Fruit fly (Drosophila melanogaster): ENCODE data around the gene dysc.

The dysc gene

DNA sequence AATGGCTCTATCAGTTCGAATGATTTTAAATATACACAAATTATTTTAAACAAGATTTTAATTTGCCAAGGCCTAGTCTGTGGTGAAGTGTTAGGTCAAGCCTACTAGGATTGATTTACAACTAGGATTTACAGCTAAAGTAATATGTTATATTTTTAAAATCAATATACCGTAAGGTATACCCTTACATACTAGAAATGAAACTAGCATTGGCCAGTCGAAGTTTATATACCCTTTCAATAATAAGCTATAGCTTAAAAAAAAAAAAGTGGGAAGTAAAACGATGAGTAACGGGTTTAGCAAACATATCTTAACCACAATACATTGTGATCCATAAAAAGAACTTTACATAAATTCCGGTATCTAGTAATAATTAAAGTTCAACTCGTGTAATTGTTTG, 60.1 kb downstream of the dysc start, which contains the start of gene CG8750:
TSS of gene CG8750 (minus strand) at position 101 of the 400 bp plus-strand sequence.
- TF ChIP-seq Ets98B (GFP tag; IDR thresholded peaks at IDR 0.05): no peak
- TF ChIP-seq CG13204 (GFP tag; optimal IDR thresholded peaks at IDR 0.05): no peak
- no peak for TF ChIP-seq CG4496 (GFP tag; IDR thresholded peaks at IDR 0.05)
- no peak for TF ChIP-seq EcR (GFP tag; optimal IDR thresholded peaks at IDR 0.05)
- TF ChIP-seq gl (tag; optimal IDR thresholded peaks at IDR 0.05): no peak
- TF ChIP-seq CG9948 (tag; optimal IDR thresholded peaks at IDR 0.05): no peak
- no peak for TF ChIP-seq CG15710 (tag; optimal IDR thresholded peaks at IDR 0.05)
- TF ChIP-seq CG12605 (GFP tag; IDR thresholded peaks at IDR 0.05): no peak
- TF ChIP-seq CG14655 (GFP tag; optimal IDR thresholded peaks at IDR 0.05): no peak
- TF ChIP-seq CG17806 (tag; optimal IDR thresholded peaks at IDR 0.05): no peak
- no peak for TF ChIP-seq Snoo (tag; optimal IDR thresholded peaks at IDR 0.05)

DNA sequence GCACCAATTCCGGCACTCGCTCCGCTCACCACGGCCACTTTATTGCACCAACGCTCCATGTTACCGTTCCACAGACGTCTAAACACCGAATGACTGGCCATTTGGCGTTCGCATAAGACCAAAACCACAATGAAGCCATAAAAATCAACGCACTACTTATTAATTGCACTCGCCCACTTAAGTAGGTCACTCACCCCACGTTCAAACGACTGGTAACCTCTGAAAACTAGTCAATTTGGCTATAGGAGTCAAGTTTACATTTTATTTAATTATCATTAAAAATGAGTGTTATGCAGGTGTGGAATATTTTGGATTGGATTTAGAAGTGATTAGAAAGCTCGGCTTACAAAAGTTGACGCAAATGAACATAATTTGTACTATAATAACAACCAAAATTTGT, 60.9 kb downstream of the dysc start, which contains the start of gene CG8757:
TSS of gene CG8757 (minus strand) at position 101 of the 400 bp plus-strand sequence.
- TF ChIP-seq CG8159 (tag; optimal IDR thresholded peaks at IDR 0.05) (no peak), Pif1A (GFP tag; optimal IDR thresholded peaks at IDR 0.05) (no peak), Pif1B (GFP tag; optimal IDR thresholded peaks at IDR 0.05) (no peak), CG14655 (GFP tag; optimal IDR thresholded peaks at IDR 0.05) (no peak), CG12605 (GFP tag; IDR thresholded peaks at IDR 0.05) (no peak), CG9948 (tag; optimal IDR thresholded peaks at IDR 0.05) (no peak), gl (tag; optimal IDR thresholded peaks at IDR 0.05) (no peak)

DNA sequence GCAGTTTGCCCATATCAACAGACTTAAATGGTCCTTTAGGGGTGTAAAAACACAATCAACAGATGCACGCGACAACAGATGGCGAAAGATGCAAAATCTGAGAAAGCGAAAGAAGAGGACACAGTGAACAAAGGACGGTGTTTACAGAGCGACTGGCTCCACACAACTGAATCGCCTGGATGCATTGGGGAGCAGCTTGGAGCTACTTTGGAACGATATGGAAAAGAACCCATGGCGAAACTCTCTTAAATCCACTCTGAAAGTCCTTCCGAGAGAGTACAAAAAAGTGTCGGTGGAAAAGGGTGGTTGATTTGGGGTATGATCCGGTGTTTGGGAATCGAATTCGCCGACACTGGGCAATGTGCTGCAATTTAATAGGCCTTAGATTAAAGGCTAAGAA, 62.3 kb downstream of the dysc start:
- no peak for TF ChIP-seq CG32121 (GFP tag; IDR thresholded peaks at IDR 0.05)
- no peak for TF ChIP-seq CG13204 (GFP tag; optimal IDR thresholded peaks at IDR 0.05)
- no peak for TF ChIP-seq CG4496 (GFP tag; IDR thresholded peaks at IDR 0.05)
- TF ChIP-seq CG10348 (GFP tag; IDR thresholded peaks at IDR 0.05): no peak
- no peak for TF ChIP-seq CG15710 (tag; optimal IDR thresholded peaks at IDR 0.05)
- no peak for TF ChIP-seq CG8301 (tag; optimal IDR thresholded peaks at IDR 0.05)
- TF ChIP-seq Pif1B (GFP tag; optimal IDR thresholded peaks at IDR 0.05): no peak
- TF ChIP-seq CG17806 (tag; optimal IDR thresholded peaks at IDR 0.05): no peak
- TF ChIP-seq CG9948 (tag; optimal IDR thresholded peaks at IDR 0.05): no peak

DNA sequence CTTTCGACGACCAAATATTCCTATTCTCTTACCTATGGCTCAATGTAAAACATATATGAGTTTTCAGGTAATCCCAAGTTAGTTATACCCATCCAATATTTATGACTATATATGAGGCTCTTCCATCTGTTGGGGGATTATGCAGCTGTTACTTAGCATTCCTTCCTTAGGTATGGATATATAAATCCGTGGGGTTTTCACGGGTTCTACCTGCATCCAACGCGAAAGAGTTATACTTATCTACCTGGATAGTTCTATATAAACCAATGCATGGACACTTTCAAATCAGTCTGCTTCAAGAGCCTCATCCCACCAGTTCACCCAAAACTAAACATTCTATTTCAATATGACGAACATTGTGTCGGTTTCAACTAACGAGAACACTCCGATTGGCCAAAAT, 65.6 kb downstream of the dysc start, which contains the start of gene CG43184:
TSS of gene CG43184 (plus strand) at position 301 of the 400 bp plus-strand sequence.
- TF ChIP-seq Snoo (tag; optimal IDR thresholded peaks at IDR 0.05) (no peak), Pif1B (GFP tag; optimal IDR thresholded peaks at IDR 0.05) (no peak), D1 (tag; optimal IDR thresholded peaks at IDR 0.05) (no peak), CG4496 (GFP tag; IDR thresholded peaks at IDR 0.05) (no peak), EcR (GFP tag; optimal IDR thresholded peaks at IDR 0.05) (no peak), CG14655 (GFP tag; optimal IDR thresholded peaks at IDR 0.05) (no peak), CG10348 (GFP tag; IDR thresholded peaks at IDR 0.05) (no peak), Ets98B (GFP tag; IDR thresholded peaks at IDR 0.05) (no peak)

Measured in whole organism, pupa.